Worm (Caenorhabditis elegans) whole organism, L1 larva: ENCODE results near the gene nhr-68.
A peak's percentile ranks its signal among the peaks of the same experiment; 100 is the strongest.

Experiments
- C16A3.4 ChIP-seq: fragments of 150-350 bp; optimal IDR thresholded peaks from 2 replicates; lab custom pipeline; 2014; ENCODE audit warnings: missing biosample characterization, missing genetic modification characterization
- aha-1 ChIP-seq: fragments of 150-350 bp; optimal IDR thresholded peaks from 2 replicates; lab custom pipeline; 2014; ENCODE audit warnings: missing biosample characterization, missing genetic modification characterization
- alr-1 ChIP-seq: fragments of 200-800 bp; sonication (Bioruptor generic); optimal IDR thresholded peaks from 2 replicates; lab custom pipeline; 2018; ENCODE audit warnings: borderline replicate concordance, mild to moderate bottlenecking, missing genetic modification characterization, missing compliant biosample characterization
- aly-2 ChIP-seq: fragments of 150-350 bp; optimal IDR thresholded peaks from 2 replicates; lab custom pipeline; 2014; ENCODE audit warnings: missing biosample characterization, missing genetic modification characterization
- ama-1 ChIP-seq: fragments of 150-350 bp; optimal IDR thresholded peaks from 2 replicates; lab custom pipeline; 2014
- blmp-1 ChIP-seq: fragments of 150-350 bp; optimal IDR thresholded peaks from 2 replicates; lab custom pipeline; 2014; ENCODE audit warnings: missing biosample characterization, missing genetic modification characterization
- ceh-63 ChIP-seq: fragments of 200-800 bp; sonication (Bioruptor generic); optimal IDR thresholded peaks from 2 replicates; lab custom pipeline; 2018; ENCODE audit warnings: mild to moderate bottlenecking, missing genetic modification characterization, missing compliant biosample characterization
- ceh-90 ChIP-seq: sonication (generic microtip); optimal IDR thresholded peaks from 2 replicates; lab custom pipeline; 2016; ENCODE audit warnings: missing genetic modification characterization, missing compliant biosample characterization
- dpl-1 ChIP-seq, 3 experiments: fragments of 150-350 bp in 2 of 3; sonication (generic microtip) in 1 of 3; optimal IDR thresholded peaks; 2 replicates each; lab custom pipeline; 2014 to 2017; ENCODE audit warnings: missing biosample characterization in 3 of 3, missing genetic modification characterization in 3 of 3, missing genetic modification reagents in 3 of 3
- efl-1 ChIP-seq, 4 experiments: fragments of 150-350 bp; optimal IDR thresholded peaks in 3 of 4; peaks in 1 of 4; 1 replicate in 1 of 4; 2 replicates in 3 of 4; lab custom pipeline; 2014; ENCODE audit warnings: missing biosample characterization in 2 of 4, missing genetic modification characterization in 2 of 4, missing genetic modification reagents in 2 of 4
- egl-27 ChIP-seq, 2 experiments: fragments of 150-350 bp in 1 of 2; sonication (generic microtip); optimal IDR thresholded peaks; 3 replicates each; lab custom pipeline; 2017 to 2018; ENCODE audit warnings: missing biosample characterization in 2 of 2, missing genetic modification characterization in 2 of 2, missing genetic modification reagents in 2 of 2
- elt-2 ChIP-seq: sonication (generic microtip); optimal IDR thresholded peaks from 2 replicates; lab custom pipeline; 2016; ENCODE audit warnings: missing genetic modification characterization, mild to moderate bottlenecking, inconsistent platforms, missing compliant biosample characterization, missing genetic modification reagents
- elt-3 ChIP-seq, 6 experiments: fragments of 150-350 bp in 1 of 6; sonication (generic microtip); optimal IDR thresholded peaks; 2 replicates each; lab custom pipeline; 2017 to 2018; ENCODE audit warnings: missing biosample characterization in 6 of 6, missing genetic modification characterization in 6 of 6, inconsistent platforms in 1 of 6
- fkh-4 ChIP-seq: sonication (generic microtip); optimal IDR thresholded peaks from 2 replicates; lab custom pipeline; 2016; ENCODE audit warnings: missing compliant biosample characterization, missing genetic modification characterization, borderline replicate concordance
- fos-1 ChIP-seq: fragments of 150-350 bp; optimal IDR thresholded peaks from 2 replicates; lab custom pipeline; 2014; ENCODE audit warnings: missing biosample characterization, missing genetic modification characterization
- grh-1 ChIP-seq: fragments of 200-800 bp; sonication (Bioruptor generic); IDR thresholded peaks from 2 replicates; pipeline ENCODE4 v1.3.6; 2022; ENCODE audit warnings: missing genetic modification reagents, missing genetic modification characterization, missing compliant biosample characterization
- hpl-2 ChIP-seq: fragments of 150-350 bp; optimal IDR thresholded peaks from 2 replicates; lab custom pipeline; 2014; ENCODE audit warnings: missing biosample characterization, missing genetic modification reagents, missing genetic modification characterization
- isw-1 ChIP-seq: fragments of 200-800 bp; sonication (Bioruptor generic); IDR thresholded peaks from 2 replicates; pipeline ENCODE4 v1.3.6; 2022; ENCODE audit warnings: missing genetic modification characterization, missing compliant biosample characterization
- jun-1 ChIP-seq: fragments of 150-350 bp; optimal IDR thresholded peaks from 2 replicates; lab custom pipeline; 2014; ENCODE audit warnings: missing biosample characterization, missing genetic modification reagents, missing genetic modification characterization
- lin-13 ChIP-seq: fragments of 150-350 bp; optimal IDR thresholded peaks from 2 replicates; lab custom pipeline; 2014; ENCODE audit warnings: missing biosample characterization, missing genetic modification reagents, missing genetic modification characterization
- lin-14 ChIP-seq: fragments of 200-800 bp; sonication (Bioruptor generic); optimal IDR thresholded peaks from 2 replicates; lab custom pipeline; 2018; ENCODE audit warnings: mild to moderate bottlenecking, missing genetic modification characterization, moderate library complexity, missing compliant biosample characterization
- lin-35 ChIP-seq, 2 experiments: fragments of 150-350 bp; optimal IDR thresholded peaks; 2 replicates each; lab custom pipeline; 2014; ENCODE audit warnings: missing biosample characterization in 2 of 2, missing genetic modification characterization in 2 of 2, missing genetic modification reagents in 2 of 2
- lir-3 ChIP-seq: sonication (generic microtip); optimal IDR thresholded peaks from 2 replicates; lab custom pipeline; 2016; ENCODE audit warnings: mild to moderate bottlenecking, missing genetic modification characterization, moderate library complexity, missing compliant biosample characterization; ENCODE audit not compliant: poor library complexity
- lsy-2 ChIP-seq, 2 experiments: fragments of 150-350 bp; optimal IDR thresholded peaks; 2 replicates each; lab custom pipeline; 2014; ENCODE audit warnings: missing biosample characterization in 2 of 2, missing genetic modification characterization in 2 of 2
- mdl-1 ChIP-seq, 2 experiments: fragments of 150-350 bp; optimal IDR thresholded peaks; 2 replicates each; lab custom pipeline; 2014 to 2017; ENCODE audit warnings: missing biosample characterization in 2 of 2, missing genetic modification characterization in 2 of 2, inconsistent platforms in 1 of 2
- mep-1 ChIP-seq: fragments of 150-350 bp; optimal IDR thresholded peaks from 2 replicates; lab custom pipeline; 2014; ENCODE audit warnings: missing biosample characterization, missing genetic modification characterization
- nhr-11 ChIP-seq: fragments of 150-350 bp; optimal IDR thresholded peaks from 2 replicates; lab custom pipeline; 2014; ENCODE audit warnings: missing biosample characterization, missing genetic modification characterization
- nhr-12 ChIP-seq: sonication (generic microtip); optimal IDR thresholded peaks from 2 replicates; lab custom pipeline; 2017; ENCODE audit warnings: missing biosample characterization, missing genetic modification characterization
- nhr-19 ChIP-seq: fragments of 200-800 bp; sonication (Bioruptor generic); conservative IDR thresholded peaks from 2 replicates; pipeline ENCODE4 v1.3.6; 2022; ENCODE audit warnings: missing genetic modification characterization, missing compliant biosample characterization
- nhr-20 ChIP-seq: sonication (generic microtip); optimal IDR thresholded peaks from 2 replicates; lab custom pipeline; 2016; ENCODE audit warnings: mild to moderate bottlenecking, missing genetic modification characterization, missing compliant biosample characterization
- nhr-237 ChIP-seq: fragments of 150-350 bp; optimal IDR thresholded peaks from 2 replicates; lab custom pipeline; 2014; ENCODE audit warnings: missing biosample characterization, missing genetic modification characterization
- nhr-47 ChIP-seq: sonication (generic microtip); optimal IDR thresholded peaks from 2 replicates; lab custom pipeline; 2016; ENCODE audit warnings: mild to moderate bottlenecking, missing genetic modification characterization, moderate library complexity, missing compliant biosample characterization
- nhr-71 ChIP-seq: sonication (generic microtip); optimal IDR thresholded peaks from 2 replicates; lab custom pipeline; 2016; ENCODE audit warnings: mild to moderate bottlenecking, missing genetic modification characterization, moderate library complexity, missing compliant biosample characterization
- nhr-77 ChIP-seq: fragments of 150-350 bp; optimal IDR thresholded peaks from 2 replicates; lab custom pipeline; 2014; ENCODE audit warnings: missing biosample characterization, missing genetic modification characterization
- nhr-85 ChIP-seq: sonication (generic microtip); peaks from one replicate; lab custom pipeline; 2016; ENCODE audit warnings: missing genetic modification characterization, inconsistent platforms, missing compliant biosample characterization
- nhr-90 ChIP-seq: sonication (generic microtip); optimal IDR thresholded peaks from 2 replicates; lab custom pipeline; 2016; ENCODE audit warnings: mild to moderate bottlenecking, missing genetic modification characterization, missing compliant biosample characterization; ENCODE audit not compliant: poor library complexity
- rnt-1 ChIP-seq: sonication (generic microtip); optimal IDR thresholded peaks from 2 replicates; lab custom pipeline; 2016; ENCODE audit warnings: mild to moderate bottlenecking, missing genetic modification characterization, moderate library complexity, missing compliant biosample characterization
- snu-23 ChIP-seq: sonication (generic microtip); optimal IDR thresholded peaks from 2 replicates; lab custom pipeline; 2016; ENCODE audit warnings: missing genetic modification characterization, missing compliant biosample characterization
- sox-4 ChIP-seq: sonication (generic microtip); optimal IDR thresholded peaks from 2 replicates; lab custom pipeline; 2016; ENCODE audit warnings: missing genetic modification characterization, missing compliant biosample characterization
- sup-37 ChIP-seq: fragments of 200-800 bp; sonication (Bioruptor generic); optimal IDR thresholded peaks from 2 replicates; lab custom pipeline; 2018; ENCODE audit warnings: mild to moderate bottlenecking, missing genetic modification characterization, missing compliant biosample characterization
- tbx-2 ChIP-seq: sonication (generic microtip); optimal IDR thresholded peaks from 2 replicates; lab custom pipeline; 2016; ENCODE audit warnings: missing genetic modification characterization, missing compliant biosample characterization
- unc-130 ChIP-seq: fragments of 150-350 bp; optimal IDR thresholded peaks from 2 replicates; lab custom pipeline; 2017; ENCODE audit warnings: missing biosample characterization, missing genetic modification characterization, inconsistent platforms
- vab-15 ChIP-seq: sonication (generic microtip); optimal IDR thresholded peaks from 2 replicates; lab custom pipeline; 2017; ENCODE audit warnings: missing genotype, mild to moderate bottlenecking, missing genetic modification characterization, missing compliant biosample characterization

nhr-68 gene

ce11 chrV:11534495-11535189 is 38.6 kb upstream of the nhr-68 start:
- TF ChIP-seq sox-4 (tag; lab: Kevin White, UChicago) (no peak), alr-1 (tag; lab: Kevin White, UChicago) (no peak), nhr-71 (peak; percentile 68), elt-3 (tag; optimal IDR thresholded peaks at IDR 0.05; lab: Kevin White, UChicago) (peak in 5 of 6 experiments; percentile 64 to 90 (median 68)), hpl-2 (GFP tag; lab: Kevin White, UChicago) (peak; percentile 21), efl-1 (optimal IDR thresholded peaks at IDR 0.05; lab: Kevin White, UChicago) (no peak), efl-1 (GFP tag; optimal IDR thresholded peaks at IDR 0.05 in 1 of 2; lab: Kevin White, UChicago) (peak in 1 of 2 experiments; percentile 78), nhr-11 (tag; lab: Kevin White, UChicago) (no peak), unc-130 (tag; lab: Kevin White, UChicago) (peak; percentile 6), ama-1 (lab: Kevin White, UChicago) (peak; percentile 65), nhr-90 (peak; percentile 51), nhr-77 (tag; lab: Kevin White, UChicago) (no peak), mdl-1 (tag; optimal IDR thresholded peaks at IDR 0.05; lab: Kevin White, UChicago) (peak in 1 of 2 experiments; percentile 60), lin-35 (GFP tag; optimal IDR thresholded peaks at IDR 0.05; lab: Kevin White, UChicago) (peak in 1 of 2 experiments; percentile 71), nhr-19 (GFP tag; lab: Robert Waterston, UW) (peak; percentile 14), elt-2 (tag; lab: Kevin White, UChicago) (peak; percentile 87), lsy-2 (tag; optimal IDR thresholded peaks at IDR 0.05; lab: Kevin White, UChicago) (peak in 1 of 2 experiments; percentile 43), aly-2 (tag; lab: Kevin White, UChicago) (no peak), dpl-1 (GFP tag; optimal IDR thresholded peaks at IDR 0.05; lab: Kevin White, UChicago) (peak in 1 of 3 experiments; percentile 28), blmp-1 (tag; lab: Kevin White, UChicago) (peak; percentile 99), mep-1 (peak; percentile 11), snu-23 (peak; percentile 37), nhr-20 (tag; lab: Kevin White, UChicago) (peak; percentile 76), lin-14 (GFP tag; lab: Kevin White, UChicago) (peak; percentile 72), grh-1 (GFP tag; lab: Robert Waterston, UW) (peak; percentile 10; the same call in 1 of the 2 replicates), C16A3.4 (tag; lab: Kevin White, UChicago) (peak; percentile 13), fos-1 (tag; lab: Kevin White, UChicago) (no peak), rnt-1 (tag; lab: Kevin White, UChicago) (peak; percentile 48), nhr-85 (tag; lab: Kevin White, UChicago) (peak; percentile 81), nhr-237 (tag; lab: Kevin White, UChicago) (no peak), jun-1 (peak; percentile 11)

- peak in 1 of 2 experiments; percentile 38 for TF ChIP-seq lin-35 (GFP tag; optimal IDR thresholded peaks at IDR 0.05; lab: Kevin White, UChicago)
- TF ChIP-seq lin-14 (GFP tag; lab: Kevin White, UChicago): peak; percentile 61
- no peak for TF ChIP-seq fkh-4 (tag; lab: Kevin White, UChicago)
- TF ChIP-seq nhr-20 (tag; lab: Kevin White, UChicago): peak; percentile 1
- peak; percentile 66 for TF ChIP-seq elt-2 (tag; lab: Kevin White, UChicago)
- no peak for TF ChIP-seq aha-1
- no peak for TF ChIP-seq ceh-90 (tag; lab: Kevin White, UChicago)
- no peak for TF ChIP-seq efl-1 (optimal IDR thresholded peaks at IDR 0.05; lab: Kevin White, UChicago)
- TF ChIP-seq efl-1 (GFP tag; optimal IDR thresholded peaks at IDR 0.05 in 1 of 2; lab: Kevin White, UChicago): peak in 1 of 2 experiments; percentile 90
- no peak for TF ChIP-seq lir-3
- peak; percentile 17; the same call in 1 of the 2 replicates for TF ChIP-seq nhr-19 (GFP tag; lab: Robert Waterston, UW)
- no peak for TF ChIP-seq isw-1 (GFP tag; lab: Robert Waterston, UW)
- no peak for TF ChIP-seq egl-27 (tag; optimal IDR thresholded peaks at IDR 0.05; lab: Kevin White, UChicago)
- no peak for TF ChIP-seq nhr-237 (tag; lab: Kevin White, UChicago)
- TF ChIP-seq nhr-12 (tag; lab: Kevin White, UChicago): no peak
- no peak for TF ChIP-seq sup-37 (GFP tag; lab: Kevin White, UChicago)
- TF ChIP-seq lin-13: no peak
- TF ChIP-seq snu-23: peak; percentile 11
- no peak for TF ChIP-seq tbx-2 (tag; lab: Kevin White, UChicago)
- peak; percentile 10 for TF ChIP-seq mep-1
- no peak for TF ChIP-seq ceh-63 (GFP tag; lab: Kevin White, UChicago)
- TF ChIP-seq blmp-1 (tag; lab: Kevin White, UChicago): peak; percentile 51
- peak; percentile 34 for TF ChIP-seq nhr-85 (tag; lab: Kevin White, UChicago)
- peak in 1 of 2 experiments; percentile 37 for TF ChIP-seq lsy-2 (tag; optimal IDR thresholded peaks at IDR 0.05; lab: Kevin White, UChicago)
- peak; percentile 67 for TF ChIP-seq rnt-1 (tag; lab: Kevin White, UChicago)
- TF ChIP-seq vab-15 (tag; lab: Kevin White, UChicago): no peak
- peak; percentile 0 for TF ChIP-seq nhr-47 (tag; lab: Kevin White, UChicago)
- peak; percentile 55 for TF ChIP-seq nhr-71
These were observed 37.7 kb upstream of the nhr-68 start for ce11 chrV:11535504-11536062.
